Fruit fly (Drosophila melanogaster) whole organism, prepupa: Measurements from ENCODE around the gene Elba2.
A peak's percentile ranks its signal among the peaks of the same experiment; 100 is the strongest.

Experiments
- Blimp-1 ChIP-seq: fragments of 200-800 bp; sonication (Bioruptor generic); optimal IDR thresholded peaks from 3 replicates; lab custom pipeline; 2017; ENCODE audit warnings: missing biosample characterization, missing genetic modification characterization, mild to moderate bottlenecking, moderate library complexity, missing genetic modification reagents
- CG10669 ChIP-seq: fragments of 200-800 bp; sonication (Bioruptor generic); optimal IDR thresholded peaks from 3 replicates; lab custom pipeline; 2018; ENCODE audit warnings: missing biosample characterization, mild to moderate bottlenecking, missing genetic modification characterization, moderate library complexity
- CG11294 ChIP-seq: fragments of 200-800 bp; sonication (Bioruptor generic); IDR thresholded peaks from 2 replicates; pipeline ENCODE4 v1.3.6; 2022; ENCODE audit warnings: missing biosample characterization, missing genetic modification characterization
- CG11762 ChIP-seq: fragments of 200-800 bp; sonication (Bioruptor generic); optimal IDR thresholded peaks from 3 replicates; lab custom pipeline; 2016; ENCODE audit warnings: missing biosample characterization, missing genetic modification characterization; ENCODE audit not compliant: insufficient read depth
- CG15336 ChIP-seq: fragments of 200-800 bp; sonication (Bioruptor generic); IDR thresholded peaks from 2 replicates; pipeline ENCODE4 v1.3.6; 2022; ENCODE audit warnings: missing biosample characterization, missing genetic modification characterization
- CG1621 ChIP-seq: fragments of 200-800 bp; sonication (Bioruptor generic); optimal IDR thresholded peaks from 3 replicates; lab custom pipeline; 2018; ENCODE audit warnings: missing biosample characterization, mild to moderate bottlenecking, missing genetic modification characterization
- CG16779 ChIP-seq: fragments of 200-800 bp; sonication (Bioruptor generic); optimal IDR thresholded peaks from 3 replicates; lab custom pipeline; 2017; ENCODE audit warnings: missing biosample characterization, mild to moderate bottlenecking, missing genetic modification characterization
- CG31627 ChIP-seq: fragments of 200-800 bp; sonication (Bioruptor generic); optimal IDR thresholded peaks from 3 replicates; lab custom pipeline; 2016; ENCODE audit warnings: missing biosample characterization, missing genetic modification characterization
- CG32006 ChIP-seq: fragments of 200-800 bp; sonication (Bioruptor generic); optimal IDR thresholded peaks from 3 replicates; lab custom pipeline; 2017; ENCODE audit warnings: missing biosample characterization, mild to moderate bottlenecking, missing genetic modification characterization
- CG34406 ChIP-seq: fragments of 200-800 bp; sonication (Bioruptor generic); optimal IDR thresholded peaks from 3 replicates; lab custom pipeline; 2016; ENCODE audit warnings: missing biosample characterization, missing genetic modification characterization
- CG6163 ChIP-seq: fragments of 200-800 bp; sonication (Bioruptor generic); IDR thresholded peaks from 3 replicates; pipeline ENCODE4 v1.3.6; 2022; ENCODE audit warnings: missing biosample characterization, missing genetic modification characterization
- CG6276 ChIP-seq: fragments of 200-800 bp; sonication (Bioruptor generic); optimal IDR thresholded peaks from 2 replicates; lab custom pipeline; 2017; ENCODE audit warnings: missing biosample characterization, mild to moderate bottlenecking, missing genetic modification characterization
- CG6792 ChIP-seq: fragments of 200-800 bp; sonication (Bioruptor generic); optimal IDR thresholded peaks from 3 replicates; lab custom pipeline; 2016; ENCODE audit warnings: missing biosample characterization, missing genetic modification characterization
- CG6808 ChIP-seq: fragments of 200-800 bp; sonication (Bioruptor generic); optimal IDR thresholded peaks from 3 replicates; lab custom pipeline; 2017; ENCODE audit warnings: missing biosample characterization, missing genetic modification characterization, mild to moderate bottlenecking, moderate library complexity, missing genetic modification reagents
- CG6854 ChIP-seq: fragments of 200-800 bp; sonication (Bioruptor generic); optimal IDR thresholded peaks from 2 replicates; lab custom pipeline; 2017; ENCODE audit warnings: missing biosample characterization, mild to moderate bottlenecking, missing genetic modification characterization
- CG7368 ChIP-seq: fragments of 200-800 bp; sonication (Bioruptor generic); optimal IDR thresholded peaks from 3 replicates; lab custom pipeline; 2016; ENCODE audit warnings: missing biosample characterization, missing genetic modification characterization
- CG8319 ChIP-seq: fragments of 200-800 bp; sonication (Bioruptor generic); optimal IDR thresholded peaks from 3 replicates; lab custom pipeline; 2016; ENCODE audit warnings: missing biosample characterization, missing genetic modification characterization
- CG9139 ChIP-seq: fragments of 200-800 bp; sonication (Bioruptor generic); optimal IDR thresholded peaks from 3 replicates; lab custom pipeline; 2017; ENCODE audit warnings: missing biosample characterization, mild to moderate bottlenecking, missing genetic modification characterization
- Eip75B ChIP-seq: fragments of 200-800 bp; sonication (Bioruptor generic); optimal IDR thresholded peaks from 3 replicates; lab custom pipeline; 2016; ENCODE audit warnings: missing biosample characterization, missing genetic modification characterization
- Eip78C ChIP-seq: fragments of 200-800 bp; sonication (Bioruptor generic); peaks from one replicate; lab custom pipeline; 2016; ENCODE audit warnings: missing biosample characterization, missing genetic modification characterization
- Eip93F ChIP-seq: fragments of 200-800 bp; sonication (Bioruptor generic); optimal IDR thresholded peaks from 2 replicates; lab custom pipeline; 2016; ENCODE audit warnings: missing biosample characterization, mild to moderate bottlenecking, missing genetic modification characterization
- Ets21C ChIP-seq: fragments of 200-800 bp; sonication (Bioruptor generic); optimal IDR thresholded peaks from 3 replicates; lab custom pipeline; 2016; ENCODE audit warnings: missing biosample characterization, missing genetic modification characterization
- Gug ChIP-seq: fragments of 200-800 bp; sonication (Bioruptor generic); IDR thresholded peaks from 2 replicates; pipeline ENCODE4 v1.3.6; 2022; ENCODE audit warnings: missing biosample characterization, missing genetic modification characterization
- Hr38 ChIP-seq: sonication (Bioruptor generic); optimal IDR thresholded peaks from 2 replicates; lab custom pipeline; 2016; ENCODE audit warnings: missing biosample characterization, missing genetic modification characterization
- Hr4 ChIP-seq: fragments of 200-800 bp; sonication (Bioruptor generic); optimal IDR thresholded peaks from 3 replicates; lab custom pipeline; 2016; ENCODE audit warnings: missing biosample characterization, missing genetic modification characterization
- Met ChIP-seq: fragments of 200-800 bp; sonication (Bioruptor generic); optimal IDR thresholded peaks from 3 replicates; lab custom pipeline; 2016; ENCODE audit warnings: missing biosample characterization, missing genetic modification characterization
- OdsH ChIP-seq: fragments of 200-800 bp; sonication (Bioruptor generic); optimal IDR thresholded peaks from 3 replicates; lab custom pipeline; 2016; ENCODE audit warnings: missing biosample characterization, missing genetic modification characterization
- Smox ChIP-seq: fragments of 200-800 bp; sonication (Bioruptor generic); optimal IDR thresholded peaks from 3 replicates; lab custom pipeline; 2016; ENCODE audit warnings: missing biosample characterization, missing genetic modification characterization
- Sox14 ChIP-seq: fragments of 200-800 bp; sonication (Bioruptor generic); optimal IDR thresholded peaks from 3 replicates; lab custom pipeline; 2016; ENCODE audit warnings: missing biosample characterization, missing genetic modification characterization
- achi ChIP-seq: fragments of 200-800 bp; sonication (Bioruptor generic); optimal IDR thresholded peaks from 3 replicates; lab custom pipeline; 2016; ENCODE audit warnings: missing biosample characterization, missing genetic modification characterization
- acj6 ChIP-seq: fragments of 200-800 bp; sonication (Bioruptor generic); optimal IDR thresholded peaks from 3 replicates; lab custom pipeline; 2016; ENCODE audit warnings: missing biosample characterization, missing genetic modification characterization
- cyc ChIP-seq: fragments of 200-800 bp; sonication (Bioruptor generic); optimal IDR thresholded peaks from 3 replicates; lab custom pipeline; 2016; ENCODE audit warnings: missing biosample characterization, missing genetic modification characterization
- dac ChIP-seq: fragments of 200-800 bp; sonication (Bioruptor generic); optimal IDR thresholded peaks from 2 replicates; lab custom pipeline; 2017; ENCODE audit warnings: missing biosample characterization, mild to moderate bottlenecking, missing genetic modification characterization
- dsx ChIP-seq: fragments of 200-800 bp; optimal IDR thresholded peaks from 3 replicates; lab custom pipeline; 2019; ENCODE audit warnings: missing biosample characterization, mild to moderate bottlenecking, missing genetic modification characterization, moderate library complexity; ENCODE audit not compliant: poor library complexity, severe bottlenecking
- eg ChIP-seq: fragments of 200-800 bp; sonication (Bioruptor generic); IDR thresholded peaks from 3 replicates; pipeline ENCODE4 v1.3.6; 2022; ENCODE audit warnings: missing biosample characterization, missing genetic modification characterization
- fd59A ChIP-seq: fragments of 200-800 bp; sonication (Bioruptor generic); optimal IDR thresholded peaks from 2 replicates; lab custom pipeline; 2017; ENCODE audit warnings: missing biosample characterization, mild to moderate bottlenecking, missing genetic modification characterization, missing genetic modification reagents
- lz ChIP-seq: fragments of 200-800 bp; sonication (Bioruptor generic); optimal IDR thresholded peaks from 3 replicates; lab custom pipeline; 2016; ENCODE audit warnings: missing biosample characterization, missing genetic modification characterization
- net ChIP-seq: fragments of 200-800 bp; sonication (Bioruptor generic); optimal IDR thresholded peaks from 3 replicates; lab custom pipeline; 2016; ENCODE audit warnings: missing biosample characterization, missing genetic modification characterization
- pdm3 ChIP-seq: fragments of 200-800 bp; sonication (Bioruptor generic); optimal IDR thresholded peaks from 3 replicates; lab custom pipeline; 2016; ENCODE audit warnings: missing biosample characterization, missing genetic modification characterization
- salr ChIP-seq, 2 experiments: fragments of 200-800 bp; sonication (Bioruptor generic); optimal IDR thresholded peaks; 3 replicates each; lab custom pipeline; 2016 to 2018; ENCODE audit warnings: missing biosample characterization in 2 of 2, missing genetic modification characterization in 2 of 2, mild to moderate bottlenecking in 1 of 2
- spab ChIP-seq: fragments of 200-800 bp; sonication (Bioruptor generic); optimal IDR thresholded peaks from 2 replicates; lab custom pipeline; 2017; ENCODE audit warnings: missing biosample characterization, mild to moderate bottlenecking, missing genetic modification characterization, missing genetic modification reagents
- svp ChIP-seq: fragments of 200-800 bp; sonication (Bioruptor generic); peaks from one replicate; lab custom pipeline; 2016; ENCODE audit warnings: missing biosample characterization, missing genetic modification characterization
- topi ChIP-seq: fragments of 200-800 bp; sonication (Bioruptor generic); optimal IDR thresholded peaks from 3 replicates; lab custom pipeline; 2016; ENCODE audit warnings: missing biosample characterization, missing genetic modification characterization
- vri ChIP-seq: fragments of 200-800 bp; sonication (Bioruptor generic); optimal IDR thresholded peaks from 3 replicates; lab custom pipeline; 2016; ENCODE audit warnings: missing biosample characterization, mild to moderate bottlenecking, missing genetic modification characterization

Elba2 gene

dm6 chr2L:2606725-2607124, 29.2 kb downstream of the Elba2 start (continued):
- TF ChIP-seq topi (GFP tag; lab: Kevin White, UChicago) (no peak), acj6 (GFP tag; lab: Kevin White, UChicago) (peak; percentile 12), Hr4 (no peak), Gug (GFP tag; lab: Robert Waterston, UW) (no peak), dsx (GFP tag; lab: Kevin White, UChicago) (no peak), spab (no peak), svp (GFP tag; lab: Kevin White, UChicago) (peak; percentile 72)
- TF ChIP-seq, all 60 proteins: peak for 16

dm6 chr2L:2609694-2610093, 32.2 kb downstream of the Elba2 start, which contains the start of gene CG15395:
Gene CG15395, plus strand, starts transcription at chr2L:2609994.
- TF ChIP-seq acj6 (GFP tag; lab: Kevin White, UChicago) = no peak
- no peak for TF ChIP-seq CG11762
- no peak for TF ChIP-seq Hr38 (GFP tag; lab: Kevin White, UChicago)
- TF ChIP-seq fd59A (GFP tag; lab: Kevin White, UChicago) = no peak
- TF ChIP-seq CG16779 (tag; lab: Kevin White, UChicago) = no peak
- no peak for TF ChIP-seq svp (GFP tag; lab: Kevin White, UChicago)
- no peak for TF ChIP-seq pdm3 (GFP tag; lab: Kevin White, UChicago)
- no peak for TF ChIP-seq achi

dm6 chr2L:2619887-2620286, 42.4 kb downstream of the Elba2 start, which contains the start of gene CG43403:
Gene CG43403, plus strand, starts transcription at chr2L:2620187.
- TF ChIP-seq Smox (GFP tag; lab: Kevin White, UChicago) (no peak), Hr38 (GFP tag; lab: Kevin White, UChicago) (no peak), eg (GFP tag; lab: Robert Waterston, UW) (no peak), pdm3 (GFP tag; lab: Kevin White, UChicago) (no peak), CG16779 (tag; lab: Kevin White, UChicago) (no peak), CG11294 (GFP tag; lab: Robert Waterston, UW) (no peak), CG32006 (GFP tag; lab: Kevin White, UChicago) (no peak), Hr4 (no peak)
- TF ChIP-seq, all 60 proteins: peak for 0

dm6 chr2L:2623947-2624346, 46.5 kb downstream of the Elba2 start:
- no peak for TF ChIP-seq net
- no peak for TF ChIP-seq CG1621 (tag; lab: Kevin White, UChicago)
- TF ChIP-seq CG7368 (GFP tag; lab: Kevin White, UChicago) = no peak
- no peak for TF ChIP-seq CG9139 (GFP tag; lab: Kevin White, UChicago)
- no peak for TF ChIP-seq CG6163
- no peak for TF ChIP-seq Eip78C (GFP tag; lab: Kevin White, UChicago)
- no peak for TF ChIP-seq spab
- no peak for TF ChIP-seq Met
- TF ChIP-seq Hr38 (GFP tag; lab: Kevin White, UChicago) = no peak
- TF ChIP-seq CG6854 = no peak
- TF ChIP-seq Eip93F = no peak
- no peak for TF ChIP-seq dsx (GFP tag; lab: Kevin White, UChicago)
- no peak for TF ChIP-seq Blimp-1 (GFP tag; lab: Kevin White, UChicago)
- no peak for TF ChIP-seq CG6792 (GFP tag; lab: Kevin White, UChicago)
- no peak for TF ChIP-seq salr (GFP tag; optimal IDR thresholded peaks at IDR 0.05; lab: Kevin White, UChicago)
- TF ChIP-seq CG6276 (GFP tag; lab: Kevin White, UChicago) = no peak
- TF ChIP-seq CG15336 (GFP tag; lab: Robert Waterston, UW) = no peak
- TF ChIP-seq CG6808 (GFP tag; lab: Kevin White, UChicago) = no peak
- TF ChIP-seq Hr4 = no peak
- TF ChIP-seq cyc (GFP tag; lab: Kevin White, UChicago) = no peak

- TF ChIP-seq vri (GFP tag; lab: Kevin White, UChicago) (no peak), CG6792 (GFP tag; lab: Kevin White, UChicago) (no peak), Ets21C (GFP tag; lab: Kevin White, UChicago) (no peak), OdsH (GFP tag; lab: Kevin White, UChicago) (no peak), Hr38 (GFP tag; lab: Kevin White, UChicago) (no peak), Sox14 (no peak), Eip75B (GFP tag; lab: Kevin White, UChicago) (no peak), lz (GFP tag; lab: Kevin White, UChicago) (no peak), CG34406 (GFP tag; lab: Kevin White, UChicago) (no peak), CG31627 (GFP tag; lab: Kevin White, UChicago) (no peak), CG15336 (GFP tag; lab: Robert Waterston, UW) (no peak), svp (GFP tag; lab: Kevin White, UChicago) (no peak), Smox (GFP tag; lab: Kevin White, UChicago) (no peak), CG10669 (GFP tag; lab: Kevin White, UChicago) (no peak), CG6276 (GFP tag; lab: Kevin White, UChicago) (no peak), CG8319 (no peak), CG11294 (GFP tag; lab: Robert Waterston, UW) (no peak), dac (GFP tag; lab: Kevin White, UChicago) (no peak)
These were observed 50.0 kb downstream of the Elba2 start for dm6 chr2L:2627507-2627906.
